Worm (Caenorhabditis elegans): ENCODE measurements around the gene Y57G11A.2.

DNA sequence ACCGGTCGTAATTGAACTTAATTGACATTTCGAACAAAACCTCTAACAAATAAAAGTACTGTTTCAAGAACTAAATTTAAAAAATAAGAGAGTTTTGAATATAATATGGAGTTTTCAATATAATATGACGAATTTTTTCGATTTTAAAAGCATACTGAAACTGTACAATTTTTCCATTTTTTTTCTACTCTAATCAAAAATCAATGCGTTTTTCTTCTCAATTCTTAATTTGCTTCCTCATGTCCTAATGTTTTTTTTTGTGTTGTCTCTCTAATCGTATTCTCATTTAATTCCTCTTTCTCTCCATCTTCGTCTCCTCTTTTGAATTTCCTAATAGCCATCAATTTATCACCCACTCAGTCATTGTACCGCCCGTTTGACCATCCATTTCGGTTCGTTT is 37.3 kb downstream of the Y57G11A.2 start, which contains the start of gene Y57G11A.4:
- no peak for TF ChIP-seq dao-5 (tag; optimal IDR thresholded peaks at IDR 0.05)
- TF ChIP-seq W03F9.2 (tag; optimal IDR thresholded peaks at IDR 0.05) = no peak
- no peak for TF ChIP-seq him-1 (tag; optimal IDR thresholded peaks at IDR 0.05)

All from whole organism, L4/young adult.